Worm (Caenorhabditis elegans) whole organism, L4 larva: ENCODE results near the gene F20B6.10.

Source experiments
- D1046.2 ChIP-seq: fragments of 200-800 bp; sonication (Bioruptor generic); IDR thresholded peaks from 2 replicates; pipeline ENCODE4 v1.3.6; 2022; ENCODE audit warnings: missing genetic modification characterization, missing compliant biosample characterization
- F10B5.3 ChIP-seq: sonication (generic microtip); optimal IDR thresholded peaks from 2 replicates; lab custom pipeline; 2016; ENCODE audit warnings: mild to moderate bottlenecking, missing genetic modification characterization, missing compliant biosample characterization
- R02D3.7 ChIP-seq: fragments of 150-350 bp; sonication (generic microtip); optimal IDR thresholded peaks from 3 replicates; lab custom pipeline; 2014; ENCODE audit warnings: missing biosample characterization, missing genetic modification characterization
- T20F7.1 ChIP-seq: fragments of 200-800 bp; sonication (Bioruptor generic); optimal IDR thresholded peaks from 2 replicates; lab custom pipeline; 2018; ENCODE audit warnings: mild to moderate bottlenecking, missing genetic modification characterization, missing compliant biosample characterization
- Y48G9A.11 ChIP-seq: fragments of 200-800 bp; sonication (Bioruptor generic); IDR thresholded peaks from 2 replicates; pipeline ENCODE4 v1.3.6; 2022; ENCODE audit warnings: missing genetic modification reagents, missing genetic modification characterization, missing compliant biosample characterization
- ZK337.2 ChIP-seq: fragments of 200-800 bp; sonication (Bioruptor generic); IDR thresholded peaks from 2 replicates; pipeline ENCODE4 v1.3.6; 2022; ENCODE audit warnings: missing genetic modification reagents, missing genetic modification characterization, missing compliant biosample characterization
- ZK546.5 ChIP-seq, 2 experiments: sonication (generic microtip); optimal IDR thresholded peaks; 2 replicates each; lab custom pipeline; 2017; ENCODE audit warnings: missing biosample characterization in 2 of 2, missing genetic modification characterization in 2 of 2
- aha-1 ChIP-seq: fragments of 150-350 bp; peaks from one replicate; lab custom pipeline; 2014; ENCODE audit warnings: missing biosample characterization, missing genetic modification characterization
- ama-1 ChIP-seq: fragments of 150-350 bp; optimal IDR thresholded peaks from 2 replicates; lab custom pipeline; 2014; ENCODE audit warnings: inconsistent platforms, mixed read lengths
- ceh-20 ChIP-seq: fragments of 200-800 bp; sonication (Bioruptor generic); IDR thresholded peaks from 2 replicates; pipeline ENCODE4 v1.3.6; 2022; ENCODE audit warnings: missing genetic modification reagents, missing genetic modification characterization, missing compliant biosample characterization
- ceh-32 ChIP-seq: sonication (generic microtip); optimal IDR thresholded peaks from 2 replicates; lab custom pipeline; 2016; ENCODE audit warnings: mild to moderate bottlenecking, missing genetic modification characterization, missing compliant biosample characterization; ENCODE audit not compliant: poor library complexity
- ceh-44 ChIP-seq: fragments of 200-800 bp; sonication (Bioruptor generic); IDR thresholded peaks from 2 replicates; pipeline ENCODE4 v1.3.6; 2022; ENCODE audit warnings: missing genetic modification reagents, missing genetic modification characterization, missing compliant biosample characterization
- ceh-62 ChIP-seq: sonication (generic microtip); optimal IDR thresholded peaks from 2 replicates; lab custom pipeline; 2017; ENCODE audit warnings: missing biosample characterization, missing genetic modification characterization
- cey-2 ChIP-seq: sonication (generic microtip); optimal IDR thresholded peaks from 3 replicates; lab custom pipeline; 2017; ENCODE audit warnings: missing genetic modification characterization, mild to moderate bottlenecking, missing compliant biosample characterization, antibody characterized with exemption, borderline replicate concordance; ENCODE audit not compliant: insufficient read depth
- ctbp-1 ChIP-seq: fragments of 200-800 bp; sonication (Bioruptor generic); IDR thresholded peaks from 2 replicates; pipeline ENCODE4 v1.3.6; 2022; ENCODE audit warnings: missing genetic modification reagents, missing genetic modification characterization, missing compliant biosample characterization
- daf-16 ChIP-seq, 3 experiments: sonication (generic microtip); optimal IDR thresholded peaks; 2 replicates each; lab custom pipeline; 2016 to 2017; ENCODE audit warnings: missing genetic modification characterization in 3 of 3, missing genetic modification reagents in 3 of 3, mild to moderate bottlenecking in 2 of 3, missing compliant biosample characterization in 2 of 3, missing biosample characterization in 1 of 3, moderate library complexity in 1 of 3
- dmd-6 ChIP-seq: fragments of 200-800 bp; sonication (Bioruptor generic); IDR thresholded peaks from 2 replicates; pipeline ENCODE4 v1.3.6; 2022; ENCODE audit warnings: missing genetic modification reagents, missing genetic modification characterization, missing compliant biosample characterization
- dpl-1 ChIP-seq: fragments of 150-350 bp; optimal IDR thresholded peaks from 2 replicates; lab custom pipeline; 2014; ENCODE audit warnings: missing biosample characterization, missing genetic modification reagents, missing genetic modification characterization
- egl-43 ChIP-seq: fragments of 200-800 bp; sonication (Bioruptor generic); IDR thresholded peaks from 2 replicates; pipeline ENCODE4 v1.3.6; 2022; ENCODE audit warnings: missing genetic modification reagents, missing genetic modification characterization, missing compliant biosample characterization
- fkh-10 ChIP-seq: fragments of 150-350 bp; optimal IDR thresholded peaks from 2 replicates; lab custom pipeline; 2014; ENCODE audit warnings: missing biosample characterization, missing genetic modification reagents, missing genetic modification characterization
- gei-8 ChIP-seq: fragments of 200-800 bp; sonication (Bioruptor generic); optimal IDR thresholded peaks from 2 replicates; lab custom pipeline; 2018; ENCODE audit warnings: mild to moderate bottlenecking, missing genetic modification characterization, missing compliant biosample characterization
- hif-1 ChIP-seq, 2 experiments: sonication (generic microtip); optimal IDR thresholded peaks; 2 replicates each; lab custom pipeline; 2016 to 2017; ENCODE audit warnings: missing compliant biosample characterization in 2 of 2, missing genetic modification characterization in 2 of 2, missing genetic modification reagents in 2 of 2, missing genotype in 2 of 2, mild to moderate bottlenecking in 1 of 2
- hmg-1.1 ChIP-seq: fragments of 200-800 bp; sonication (Bioruptor generic); IDR thresholded peaks from 2 replicates; pipeline ENCODE4 v1.3.6; 2022; ENCODE audit warnings: missing genetic modification reagents, missing genetic modification characterization, missing compliant biosample characterization
- jun-1 ChIP-seq: fragments of 150-350 bp; optimal IDR thresholded peaks from 2 replicates; lab custom pipeline; 2014; ENCODE audit warnings: missing biosample characterization, missing genetic modification reagents, missing genetic modification characterization
- lim-7 ChIP-seq: fragments of 200-800 bp; sonication (Bioruptor generic); IDR thresholded peaks from 2 replicates; pipeline ENCODE4 v1.3.6; 2022; ENCODE audit warnings: missing genetic modification characterization, missing compliant biosample characterization
- lin-15B ChIP-seq: fragments of 150-350 bp; sonication (generic microtip); optimal IDR thresholded peaks from 3 replicates; lab custom pipeline; 2014; ENCODE audit warnings: missing biosample characterization, missing genetic modification characterization
- lin-29 ChIP-seq: fragments of 200-800 bp; sonication (Bioruptor generic); IDR thresholded peaks from 2 replicates; pipeline ENCODE4 v1.3.6; 2022; ENCODE audit warnings: missing genetic modification reagents, missing genetic modification characterization, missing compliant biosample characterization
- lin-39 ChIP-seq: fragments of 150-350 bp; optimal IDR thresholded peaks from 2 replicates; lab custom pipeline; 2014; ENCODE audit warnings: missing biosample characterization, missing genetic modification reagents, missing genetic modification characterization
- mxl-2 ChIP-seq: fragments of 200-800 bp; sonication (Bioruptor generic); conservative IDR thresholded peaks from 2 replicates; pipeline ENCODE4 v1.3.6; 2022; ENCODE audit warnings: missing genetic modification reagents, missing genetic modification characterization, missing compliant biosample characterization
- mxl-3 ChIP-seq: fragments of 200-800 bp; sonication (Bioruptor generic); optimal IDR thresholded peaks from 2 replicates; lab custom pipeline; 2018; ENCODE audit warnings: mild to moderate bottlenecking, missing genetic modification characterization, missing compliant biosample characterization
- nhr-10 ChIP-seq: fragments of 150-350 bp; optimal IDR thresholded peaks from 2 replicates; lab custom pipeline; 2014; ENCODE audit warnings: missing biosample characterization, missing genetic modification characterization
- nhr-102 ChIP-seq: sonication (generic microtip); optimal IDR thresholded peaks from 2 replicates; lab custom pipeline; 2016; ENCODE audit warnings: mild to moderate bottlenecking, missing genetic modification characterization, moderate library complexity, missing compliant biosample characterization
- nhr-11 ChIP-seq: fragments of 150-350 bp; optimal IDR thresholded peaks from 2 replicates; lab custom pipeline; 2014; ENCODE audit warnings: missing biosample characterization, missing genetic modification characterization
- nhr-237 ChIP-seq: sonication (generic microtip); optimal IDR thresholded peaks from 2 replicates; lab custom pipeline; 2017; ENCODE audit warnings: missing biosample characterization, missing genetic modification characterization
- nhr-25 ChIP-seq: sonication (generic microtip); optimal IDR thresholded peaks from 2 replicates; lab custom pipeline; 2017; ENCODE audit warnings: missing genetic modification characterization, mild to moderate bottlenecking, missing compliant biosample characterization, antibody characterized with exemption, moderate library complexity, borderline replicate concordance; ENCODE audit not compliant: insufficient read depth
- nhr-28 ChIP-seq: fragments of 150-350 bp; optimal IDR thresholded peaks from 2 replicates; lab custom pipeline; 2014; ENCODE audit warnings: missing biosample characterization, missing genetic modification characterization
- nhr-42 ChIP-seq: fragments of 200-800 bp; sonication (Bioruptor generic); IDR thresholded peaks from 2 replicates; pipeline ENCODE4 v1.3.6; 2022; ENCODE audit warnings: missing genetic modification characterization, missing compliant biosample characterization
- nhr-48 ChIP-seq: sonication (generic microtip); optimal IDR thresholded peaks from 2 replicates; lab custom pipeline; 2016; ENCODE audit warnings: mild to moderate bottlenecking, missing genetic modification characterization, missing compliant biosample characterization
- nhr-76 ChIP-seq: fragments of 150-350 bp; optimal IDR thresholded peaks from 2 replicates; lab custom pipeline; 2014; ENCODE audit warnings: missing biosample characterization, missing genetic modification characterization
- rbr-2 ChIP-seq: sonication (generic microtip); optimal IDR thresholded peaks from 2 replicates; lab custom pipeline; 2016; ENCODE audit warnings: missing genotype, missing genetic modification characterization, missing compliant biosample characterization
- saeg-2 ChIP-seq: fragments of 200-800 bp; sonication (Bioruptor generic); IDR thresholded peaks from 2 replicates; pipeline ENCODE4 v1.3.6; 2022; ENCODE audit warnings: missing genetic modification reagents, missing genetic modification characterization, missing compliant biosample characterization
- sdz-12 ChIP-seq: fragments of 200-800 bp; sonication (Bioruptor generic); optimal IDR thresholded peaks from 2 replicates; lab custom pipeline; 2018; ENCODE audit warnings: mild to moderate bottlenecking, missing genetic modification characterization, missing compliant biosample characterization
- set-16 ChIP-seq: fragments of 200-800 bp; sonication (Bioruptor generic); IDR thresholded peaks from 2 replicates; pipeline ENCODE4 v1.3.6; 2022; ENCODE audit warnings: missing genetic modification reagents, missing genetic modification characterization, missing compliant biosample characterization
- spr-1 ChIP-seq: sonication (generic microtip); optimal IDR thresholded peaks from 2 replicates; lab custom pipeline; 2016; ENCODE audit warnings: mild to moderate bottlenecking, missing genetic modification characterization, missing compliant biosample characterization
- tra-1 ChIP-seq: fragments of 200-800 bp; sonication (Bioruptor generic); IDR thresholded peaks from 2 replicates; pipeline ENCODE4 v1.3.6; 2022; ENCODE audit warnings: missing genetic modification reagents, missing genetic modification characterization, missing compliant biosample characterization
- unc-130 ChIP-seq: sonication (generic microtip); optimal IDR thresholded peaks from 2 replicates; lab custom pipeline; 2016; ENCODE audit warnings: missing genetic modification reagents, missing genetic modification characterization, missing compliant biosample characterization
- unc-39 ChIP-seq: sonication (generic microtip); optimal IDR thresholded peaks from 2 replicates; lab custom pipeline; 2017; ENCODE audit warnings: missing biosample characterization, missing genetic modification characterization
- zfp-2 ChIP-seq: sonication (generic microtip); optimal IDR thresholded peaks from 2 replicates; lab custom pipeline; 2016; ENCODE audit warnings: mild to moderate bottlenecking, missing genetic modification characterization, missing compliant biosample characterization
- zfp-3 ChIP-seq: fragments of 200-800 bp; sonication (Bioruptor generic); conservative IDR thresholded peaks from 2 replicates; pipeline ENCODE4 v1.3.6; 2022; ENCODE audit warnings: missing genetic modification reagents, missing genetic modification characterization, missing compliant biosample characterization
- zip-11 ChIP-seq: fragments of 200-800 bp; sonication (Bioruptor generic); IDR thresholded peaks from 2 replicates; pipeline ENCODE4 v1.3.6; 2022; ENCODE audit warnings: missing genetic modification characterization, missing compliant biosample characterization
- ztf-7 ChIP-seq: fragments of 150-350 bp; optimal IDR thresholded peaks from 2 replicates; lab custom pipeline; 2014; ENCODE audit warnings: missing biosample characterization, missing genetic modification characterization

The F20B6.10 gene

ce11 chrX:4209131-4209530 lies 7.9 kb downstream of the F20B6.10 start (continued):
- TF ChIP-seq hif-1 (tag; optimal IDR thresholded peaks at IDR 0.05; lab: Kevin White, UChicago) (peak; percentile 67 to 91), ceh-32 (tag; lab: Kevin White, UChicago) (peak; percentile 93), ZK546.5 (tag; optimal IDR thresholded peaks at IDR 0.05; lab: Kevin White, UChicago) (peak; percentile 40 to 81), nhr-76 (tag; lab: Kevin White, UChicago) (peak; percentile 70), jun-1 (tag; lab: Kevin White, UChicago) (peak; percentile 99), nhr-10 (peak; percentile 99), zfp-2 (tag; lab: Kevin White, UChicago) (peak; percentile 89), lin-29 (GFP tag; lab: Robert Waterston, UW) (peak; percentile 99), R02D3.7 (peak; percentile 4), nhr-25 (tag; lab: Kevin White, UChicago) (peak; percentile 97), Y48G9A.11 (GFP tag; lab: Robert Waterston, UW) (0 out of 2 replicates have a peak, but pooled peaks have one; percentile 15), ceh-44 (GFP tag; lab: Robert Waterston, UW) (peak; percentile 89), aha-1 (peak; percentile 100), lin-15B (tag; lab: Kevin White, UChicago) (peak; percentile 44), ZK337.2 (peak; percentile 95), zfp-3 (GFP tag; lab: Robert Waterston, UW) (peak; percentile 97), ceh-62 (tag; lab: Kevin White, UChicago) (no peak), tra-1 (GFP tag; lab: Robert Waterston, UW) (peak; percentile 97), dmd-6 (peak; percentile 99), mxl-3 (peak; percentile 95), nhr-237 (peak; percentile 94), unc-39 (peak; percentile 83), egl-43 (GFP tag; lab: Robert Waterston, UW) (peak; percentile 100), nhr-42 (GFP tag; lab: Robert Waterston, UW) (peak; percentile 100), gei-8 (GFP tag; lab: Kevin White, UChicago) (peak; percentile 50), T20F7.1 (peak; percentile 90), nhr-48 (peak; percentile 97), lin-39 (peak; percentile 87), spr-1 (tag; lab: Kevin White, UChicago) (peak; percentile 98), F10B5.3 (peak; percentile 97), nhr-102 (peak; percentile 99), D1046.2 (peak; percentile 95), cey-2 (tag; lab: Kevin White, UChicago) (peak; percentile 86), dpl-1 (GFP tag; lab: Kevin White, UChicago) (peak; percentile 77), set-16 (GFP tag; lab: Robert Waterston, UW) (peak; percentile 61), ceh-20 (peak; percentile 98), sdz-12 (GFP tag; lab: Kevin White, UChicago) (peak; percentile 81), ama-1 (lab: Kevin White, UChicago) (no peak), nhr-28 (tag; lab: Kevin White, UChicago) (peak; percentile 95), rbr-2 (tag; lab: Kevin White, UChicago) (peak; percentile 99), saeg-2 (peak; percentile 99), fkh-10 (GFP tag; lab: Kevin White, UChicago) (peak; percentile 98), mxl-2 (peak; percentile 91), daf-16 (GFP tag; optimal IDR thresholded peaks at IDR 0.05; lab: Kevin White, UChicago) (peak; percentile 96 to 99), daf-16 (tag; optimal IDR thresholded peaks at IDR 0.05; lab: Kevin White, UChicago) (peak; percentile 95), nhr-11 (peak; percentile 98), lim-7 (GFP tag; lab: Robert Waterston, UW) (peak; percentile 79), hmg-1.1 (GFP tag; lab: Robert Waterston, UW) (peak; percentile 100), zip-11 (GFP tag; lab: Robert Waterston, UW) (peak; percentile 68; the same call in 1 of the 2 replicates), ztf-7 (tag; lab: Kevin White, UChicago) (peak; percentile 91), ctbp-1 (peak; percentile 99), unc-130 (GFP tag; lab: Kevin White, UChicago) (no peak)
